Fruit fly (Drosophila melanogaster) whole organism, prepupa: ENCODE results near the gene CG32037.

Source experiments
- CG10631 ChIP-seq: fragments of 200-800 bp; sonication (Bioruptor generic); optimal IDR thresholded peaks from 2 replicates; lab custom pipeline; 2016; ENCODE audit warnings: missing biosample characterization, missing genetic modification characterization
- CG10669 ChIP-seq: fragments of 200-800 bp; sonication (Bioruptor generic); optimal IDR thresholded peaks from 3 replicates; lab custom pipeline; 2018; ENCODE audit warnings: missing biosample characterization, mild to moderate bottlenecking, missing genetic modification characterization, moderate library complexity
- CG11294 ChIP-seq: fragments of 200-800 bp; sonication (Bioruptor generic); IDR thresholded peaks from 2 replicates; pipeline ENCODE4 v1.3.6; 2022; ENCODE audit warnings: missing biosample characterization, missing genetic modification characterization
- CG11762 ChIP-seq: fragments of 200-800 bp; sonication (Bioruptor generic); optimal IDR thresholded peaks from 3 replicates; lab custom pipeline; 2016; ENCODE audit warnings: missing biosample characterization, missing genetic modification characterization; ENCODE audit not compliant: insufficient read depth
- CG11902 ChIP-seq: fragments of 200-800 bp; sonication (Bioruptor generic); optimal IDR thresholded peaks from 3 replicates; lab custom pipeline; 2016; ENCODE audit warnings: missing biosample characterization, missing genetic modification characterization
- CG15336 ChIP-seq: fragments of 200-800 bp; sonication (Bioruptor generic); IDR thresholded peaks from 2 replicates; pipeline ENCODE4 v1.3.6; 2022; ENCODE audit warnings: missing biosample characterization, missing genetic modification characterization
- CG1621 ChIP-seq: fragments of 200-800 bp; sonication (Bioruptor generic); optimal IDR thresholded peaks from 3 replicates; lab custom pipeline; 2018; ENCODE audit warnings: missing biosample characterization, mild to moderate bottlenecking, missing genetic modification characterization
- CG16779 ChIP-seq: fragments of 200-800 bp; sonication (Bioruptor generic); optimal IDR thresholded peaks from 3 replicates; lab custom pipeline; 2017; ENCODE audit warnings: missing biosample characterization, mild to moderate bottlenecking, missing genetic modification characterization
- CG3032 ChIP-seq: fragments of 200-800 bp; optimal IDR thresholded peaks from 2 replicates; lab custom pipeline; 2019; ENCODE audit warnings: missing biosample characterization, mild to moderate bottlenecking, missing genetic modification characterization, moderate library complexity
- CG31627 ChIP-seq: fragments of 200-800 bp; sonication (Bioruptor generic); optimal IDR thresholded peaks from 3 replicates; lab custom pipeline; 2016; ENCODE audit warnings: missing biosample characterization, missing genetic modification characterization
- CG32006 ChIP-seq: fragments of 200-800 bp; sonication (Bioruptor generic); optimal IDR thresholded peaks from 3 replicates; lab custom pipeline; 2017; ENCODE audit warnings: missing biosample characterization, mild to moderate bottlenecking, missing genetic modification characterization
- CG3919 ChIP-seq: fragments of 200-800 bp; sonication (Bioruptor generic); optimal IDR thresholded peaks from 3 replicates; lab custom pipeline; 2016; ENCODE audit warnings: missing biosample characterization, missing genetic modification characterization
- CG6163 ChIP-seq: fragments of 200-800 bp; sonication (Bioruptor generic); IDR thresholded peaks from 3 replicates; pipeline ENCODE4 v1.3.6; 2022; ENCODE audit warnings: missing biosample characterization, missing genetic modification characterization
- CG6276 ChIP-seq: fragments of 200-800 bp; sonication (Bioruptor generic); optimal IDR thresholded peaks from 2 replicates; lab custom pipeline; 2017; ENCODE audit warnings: missing biosample characterization, mild to moderate bottlenecking, missing genetic modification characterization
- CG6792 ChIP-seq: fragments of 200-800 bp; sonication (Bioruptor generic); optimal IDR thresholded peaks from 3 replicates; lab custom pipeline; 2016; ENCODE audit warnings: missing biosample characterization, missing genetic modification characterization
- CG6808 ChIP-seq: fragments of 200-800 bp; sonication (Bioruptor generic); optimal IDR thresholded peaks from 3 replicates; lab custom pipeline; 2017; ENCODE audit warnings: missing biosample characterization, missing genetic modification characterization, mild to moderate bottlenecking, moderate library complexity, missing genetic modification reagents
- CG6854 ChIP-seq: fragments of 200-800 bp; sonication (Bioruptor generic); optimal IDR thresholded peaks from 2 replicates; lab custom pipeline; 2017; ENCODE audit warnings: missing biosample characterization, mild to moderate bottlenecking, missing genetic modification characterization
- CG8119 ChIP-seq: fragments of 200-800 bp; sonication (Bioruptor generic); IDR thresholded peaks from 3 replicates; pipeline ENCODE4 v1.3.6; 2022; ENCODE audit warnings: missing biosample characterization, missing genetic modification characterization
- CG8632 ChIP-seq: fragments of 200-800 bp; sonication (Bioruptor generic); optimal IDR thresholded peaks from 3 replicates; lab custom pipeline; 2016; ENCODE audit warnings: missing biosample characterization, missing genetic modification characterization
- CG9139 ChIP-seq: fragments of 200-800 bp; sonication (Bioruptor generic); optimal IDR thresholded peaks from 3 replicates; lab custom pipeline; 2017; ENCODE audit warnings: missing biosample characterization, mild to moderate bottlenecking, missing genetic modification characterization
- Eip78C ChIP-seq: fragments of 200-800 bp; sonication (Bioruptor generic); peaks from one replicate; lab custom pipeline; 2016; ENCODE audit warnings: missing biosample characterization, missing genetic modification characterization
- Eip93F ChIP-seq: fragments of 200-800 bp; sonication (Bioruptor generic); optimal IDR thresholded peaks from 2 replicates; lab custom pipeline; 2016; ENCODE audit warnings: missing biosample characterization, mild to moderate bottlenecking, missing genetic modification characterization
- Ets96B ChIP-seq: fragments of 200-800 bp; optimal IDR thresholded peaks from 2 replicates; lab custom pipeline; 2019; ENCODE audit warnings: missing biosample characterization, mild to moderate bottlenecking, missing genetic modification characterization, moderate library complexity
- Hr38 ChIP-seq: sonication (Bioruptor generic); optimal IDR thresholded peaks from 2 replicates; lab custom pipeline; 2016; ENCODE audit warnings: missing biosample characterization, missing genetic modification characterization
- Met ChIP-seq: fragments of 200-800 bp; sonication (Bioruptor generic); optimal IDR thresholded peaks from 3 replicates; lab custom pipeline; 2016; ENCODE audit warnings: missing biosample characterization, missing genetic modification characterization
- OdsH ChIP-seq: fragments of 200-800 bp; sonication (Bioruptor generic); optimal IDR thresholded peaks from 3 replicates; lab custom pipeline; 2016; ENCODE audit warnings: missing biosample characterization, missing genetic modification characterization
- Smox ChIP-seq: fragments of 200-800 bp; sonication (Bioruptor generic); optimal IDR thresholded peaks from 3 replicates; lab custom pipeline; 2016; ENCODE audit warnings: missing biosample characterization, missing genetic modification characterization
- Sox102F ChIP-seq: fragments of 200-800 bp; sonication (Bioruptor generic); optimal IDR thresholded peaks from 2 replicates; lab custom pipeline; 2016; ENCODE audit warnings: missing biosample characterization, mild to moderate bottlenecking, missing genetic modification characterization
- Sox14 ChIP-seq: fragments of 200-800 bp; sonication (Bioruptor generic); optimal IDR thresholded peaks from 3 replicates; lab custom pipeline; 2016; ENCODE audit warnings: missing biosample characterization, missing genetic modification characterization
- Sox15 ChIP-seq: fragments of 200-800 bp; sonication (Bioruptor generic); optimal IDR thresholded peaks from 3 replicates; lab custom pipeline; 2016; ENCODE audit warnings: missing biosample characterization, missing genetic modification characterization
- dsx ChIP-seq: fragments of 200-800 bp; optimal IDR thresholded peaks from 3 replicates; lab custom pipeline; 2019; ENCODE audit warnings: missing biosample characterization, mild to moderate bottlenecking, missing genetic modification characterization, moderate library complexity; ENCODE audit not compliant: poor library complexity, severe bottlenecking
- eg ChIP-seq: fragments of 200-800 bp; sonication (Bioruptor generic); IDR thresholded peaks from 3 replicates; pipeline ENCODE4 v1.3.6; 2022; ENCODE audit warnings: missing biosample characterization, missing genetic modification characterization
- fkh ChIP-seq: fragments of 200-800 bp; sonication (Bioruptor generic); optimal IDR thresholded peaks from 3 replicates; lab custom pipeline; 2017; ENCODE audit warnings: missing biosample characterization, mild to moderate bottlenecking, missing genetic modification characterization, moderate library complexity
- salr ChIP-seq, 2 experiments: fragments of 200-800 bp; sonication (Bioruptor generic); optimal IDR thresholded peaks; 3 replicates each; lab custom pipeline; 2016 to 2018; ENCODE audit warnings: missing biosample characterization in 2 of 2, missing genetic modification characterization in 2 of 2, mild to moderate bottlenecking in 1 of 2
- spab ChIP-seq: fragments of 200-800 bp; sonication (Bioruptor generic); optimal IDR thresholded peaks from 2 replicates; lab custom pipeline; 2017; ENCODE audit warnings: missing biosample characterization, mild to moderate bottlenecking, missing genetic modification characterization, missing genetic modification reagents
- ss ChIP-seq, 2 experiments: fragments of 200-800 bp; sonication (Bioruptor generic); optimal IDR thresholded peaks; 2 replicates in 1 of 2; 3 replicates in 1 of 2; lab custom pipeline; 2017 to 2018; ENCODE audit warnings: mild to moderate bottlenecking in 2 of 2, missing biosample characterization in 2 of 2, missing genetic modification characterization in 2 of 2, moderate library complexity in 1 of 2
- topi ChIP-seq: fragments of 200-800 bp; sonication (Bioruptor generic); optimal IDR thresholded peaks from 3 replicates; lab custom pipeline; 2016; ENCODE audit warnings: missing biosample characterization, missing genetic modification characterization

Gene CG32037

DNA sequence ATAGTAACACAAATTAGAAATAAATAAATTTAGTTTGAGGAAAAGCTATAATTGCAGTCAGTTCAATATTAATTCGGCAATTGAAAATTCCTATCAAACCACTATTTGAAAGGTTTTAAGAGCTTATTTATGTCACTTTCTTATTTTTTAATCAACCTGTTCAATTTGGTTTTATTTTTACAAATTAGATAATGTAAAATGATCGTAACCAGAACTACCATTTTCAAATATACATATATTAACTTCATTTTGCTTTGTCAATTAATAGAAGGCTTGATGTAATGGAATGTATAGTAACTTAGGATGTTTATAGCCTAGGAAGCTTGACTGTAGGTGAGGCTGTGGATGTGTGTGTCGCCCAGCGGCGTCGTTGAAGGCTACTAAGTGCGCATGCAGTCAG, 25.4 kb downstream of the CG32037 start (continued):
- TF ChIP-seq CG6854 (GFP tag; lab: Kevin White, UChicago) (no peak), CG11762 (GFP tag; lab: Kevin White, UChicago) (no peak), CG31627 (GFP tag; lab: Kevin White, UChicago) (no peak), ss (GFP tag; optimal IDR thresholded peaks at IDR 0.05; lab: Kevin White, UChicago) (no peak), Met (no peak), CG16779 (no peak), topi (GFP tag; lab: Kevin White, UChicago) (no peak), CG6792 (GFP tag; lab: Kevin White, UChicago) (no peak), CG10631 (GFP tag; lab: Kevin White, UChicago) (no peak), Sox14 (no peak), CG15336 (no peak), CG6276 (peak; percentile 6), CG3032 (peak; percentile 3), CG8632 (GFP tag; lab: Kevin White, UChicago) (no peak), CG3919 (peak; percentile 18), CG11902 (GFP tag; lab: Kevin White, UChicago) (no peak), Smox (GFP tag; lab: Kevin White, UChicago) (peak; percentile 10), Eip78C (peak; percentile 73), Sox15 (GFP tag; lab: Kevin White, UChicago) (no peak), CG32006 (peak; percentile 52), CG11294 (GFP tag; lab: Robert Waterston, UW) (no peak), Eip93F (GFP tag; lab: Kevin White, UChicago) (no peak), Sox102F (GFP tag; lab: Kevin White, UChicago) (no peak), Hr38 (no peak)

DNA sequence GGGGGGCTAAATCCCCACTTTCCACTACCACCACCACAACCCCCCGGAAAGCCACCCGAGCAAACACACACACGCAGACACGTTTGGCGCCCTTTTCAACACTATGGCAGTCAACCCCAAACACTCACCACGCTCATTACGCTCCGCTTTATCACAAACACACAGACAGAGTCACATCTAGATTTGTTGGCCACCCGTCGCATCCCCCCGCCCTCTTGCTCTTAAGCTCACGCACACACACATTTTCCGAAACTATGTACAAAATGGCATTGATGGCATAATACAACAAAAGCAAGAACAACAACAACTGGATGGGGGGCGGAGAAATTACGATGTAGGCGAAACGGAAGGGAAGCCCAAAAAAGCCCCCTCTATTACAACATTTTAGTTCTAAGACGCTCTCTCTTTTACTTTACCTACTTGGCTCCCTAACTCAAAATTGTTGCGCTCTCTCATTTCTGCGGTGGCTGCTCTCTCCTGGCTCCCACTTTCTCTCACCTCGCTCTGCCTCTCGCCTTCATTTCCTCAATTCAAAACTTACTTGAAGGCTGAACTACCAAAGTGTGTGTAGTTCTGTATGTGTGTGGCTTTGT, 26.3 kb downstream of the CG32037 start:
- TF ChIP-seq Sox102F (GFP tag; lab: Kevin White, UChicago) = no peak
- TF ChIP-seq CG3032 = no peak
- peak; percentile 74 for TF ChIP-seq fkh (GFP tag; lab: Kevin White, UChicago)
- TF ChIP-seq CG16779 = no peak
- no peak for TF ChIP-seq Sox14
- TF ChIP-seq, all 60 proteins: peak for 1

- no peak for TF ChIP-seq CG6854 (GFP tag; lab: Kevin White, UChicago)
- TF ChIP-seq CG3032 = peak; percentile 46
- TF ChIP-seq salr (GFP tag; optimal IDR thresholded peaks at IDR 0.05; lab: Kevin White, UChicago) = peak in 1 of 2 experiments; percentile 21
- TF ChIP-seq CG10669 = peak; percentile 33
- no peak for TF ChIP-seq Sox102F (GFP tag; lab: Kevin White, UChicago)
- peak; percentile 64 for TF ChIP-seq Ets96B (tag; lab: Kevin White, UChicago)
- peak; percentile 86 to 87 for TF ChIP-seq ss (GFP tag; optimal IDR thresholded peaks at IDR 0.05; lab: Kevin White, UChicago)
- TF ChIP-seq spab (GFP tag; lab: Kevin White, UChicago) = peak; percentile 30
- peak; percentile 82 for TF ChIP-seq CG9139
- TF ChIP-seq CG8119 (GFP tag; lab: Robert Waterston, UW) = peak; percentile 44; the same call in 2 of the 3 replicates
- TF ChIP-seq CG1621 (tag; lab: Kevin White, UChicago) = peak; percentile 66
- no peak for TF ChIP-seq eg
- peak; percentile 53 for TF ChIP-seq dsx
- peak; percentile 27 for TF ChIP-seq CG16779
- peak; percentile 66; the same call in 2 of the 3 replicates for TF ChIP-seq CG6163 (GFP tag; lab: Robert Waterston, UW)
- peak; percentile 78 for TF ChIP-seq CG6808 (GFP tag; lab: Kevin White, UChicago)
- TF ChIP-seq OdsH (GFP tag; lab: Kevin White, UChicago) = no peak
Observed at dm6 chr3L:9462794-9463193, 29.2 kb downstream of the CG32037 start.
